Fruit fly (Drosophila melanogaster): Measurements from ENCODE around the gene Doc3.

Doc3 gene

dm6 chr3L:8978678-8979413 is 26.1 kb upstream of the Doc3 start:
- peak; percentile 44 for TF ChIP-seq OdsH (GFP tag; optimal IDR thresholded peaks at IDR 0.05)
- no peak for TF ChIP-seq br (GFP tag; optimal IDR thresholded peaks at IDR 0.05)
- no peak for TF ChIP-seq CG9705 (GFP tag; optimal IDR thresholded peaks at IDR 0.05)
- TF ChIP-seq ey (GFP tag; optimal IDR thresholded peaks at IDR 0.05): peak; percentile 55
- peak; percentile 13 for TF ChIP-seq HLH106 (tag; optimal IDR thresholded peaks at IDR 0.05)
- TF ChIP-seq dl (GFP tag; optimal IDR thresholded peaks at IDR 0.05; ENCODE audit: insufficient read depth in 1 of 2, partially characterized antibody in 2 of 2): no peak
- TF ChIP-seq fru (GFP tag; optimal IDR thresholded peaks at IDR 0.05): peak; percentile 8
- peak; percentile 68 for TF ChIP-seq psq (GFP tag; optimal IDR thresholded peaks at IDR 0.05)
- TF ChIP-seq brk (GFP tag; optimal IDR thresholded peaks at IDR 0.05): no peak
- TF ChIP-seq Rel (GFP tag; optimal IDR thresholded peaks at IDR 0.05): no peak
- no peak for TF ChIP-seq Rel (tag; optimal IDR thresholded peaks at IDR 0.05)
- no peak for TF ChIP-seq CrebA (GFP tag; optimal IDR thresholded peaks at IDR 0.05; ENCODE audit: borderline replicate concordance)
- no peak for TF ChIP-seq sage (GFP tag; optimal IDR thresholded peaks at IDR 0.05)
- TF ChIP-seq Dif (GFP tag; optimal IDR thresholded peaks at IDR 0.05; ENCODE audit: partially characterized antibody): peak; percentile 51
- peak; percentile 44 for TF ChIP-seq h (GFP tag; optimal IDR thresholded peaks at IDR 0.05)
- no peak for TF ChIP-seq Hnf4 (GFP tag; optimal IDR thresholded peaks at IDR 0.05)
- no peak for TF ChIP-seq Abd-B (GFP tag; optimal IDR thresholded peaks at IDR 0.05)
- TF ChIP-seq rgr (GFP tag; optimal IDR thresholded peaks at IDR 0.05): peak; percentile 46
- TF ChIP-seq usp (GFP tag; optimal IDR thresholded peaks at IDR 0.05): no peak
- TF ChIP-seq Hr78 (GFP tag; optimal IDR thresholded peaks at IDR 0.05): no peak
- no peak for TF ChIP-seq Myc (optimal IDR thresholded peaks at IDR 0.05)
- peak in 1 of 2 experiments; percentile 42 for TF ChIP-seq foxo (GFP tag; optimal IDR thresholded peaks at IDR 0.05)
- no peak for TF ChIP-seq Dfd (GFP tag; optimal IDR thresholded peaks at IDR 0.05)
- TF ChIP-seq dsf (GFP tag; optimal IDR thresholded peaks at IDR 0.05; ENCODE audit: borderline replicate concordance): no peak

- TF ChIP-seq dl (GFP tag; optimal IDR thresholded peaks at IDR 0.05; ENCODE audit: insufficient read depth in 1 of 2, partially characterized antibody in 2 of 2) (no peak), sage (GFP tag; optimal IDR thresholded peaks at IDR 0.05) (no peak), Hr83 (GFP tag; optimal IDR thresholded peaks at IDR 0.05; ENCODE audit: poor library complexity, severe bottlenecking) (no peak), HLH106 (tag; optimal IDR thresholded peaks at IDR 0.05) (no peak), Rel (GFP tag; optimal IDR thresholded peaks at IDR 0.05) (no peak), Rel (tag; optimal IDR thresholded peaks at IDR 0.05) (no peak), usp (GFP tag; optimal IDR thresholded peaks at IDR 0.05) (no peak), pan (optimal IDR thresholded peaks at IDR 0.05) (no peak), Sp1 (GFP tag; optimal IDR thresholded peaks at IDR 0.05) (no peak), Jra (GFP tag; optimal IDR thresholded peaks at IDR 0.05) (no peak), woc (GFP tag; optimal IDR thresholded peaks at IDR 0.05) (no peak), h (GFP tag; optimal IDR thresholded peaks at IDR 0.05) (no peak), CG32264 (GFP tag; optimal IDR thresholded peaks at IDR 0.05) (no peak), Myc (optimal IDR thresholded peaks at IDR 0.05) (no peak), Dif (GFP tag; optimal IDR thresholded peaks at IDR 0.05; ENCODE audit: partially characterized antibody) (no peak), ey (GFP tag; optimal IDR thresholded peaks at IDR 0.05) (no peak)
Measured at dm6 chr3L:8979780-8980179, 25.2 kb upstream of the Doc3 start, which contains the start of gene CG5644. CG5644 (minus strand) TSS chr3L:8979880.

dm6 chr3L:8981495-8981894 is 23.5 kb upstream of the Doc3 start, which contains the start of gene CG13314:
CG13314 (plus strand) TSS chr3L:8981795.
- TF ChIP-seq sv (GFP tag; optimal IDR thresholded peaks at IDR 0.05): no peak
- TF ChIP-seq Dfd (GFP tag; optimal IDR thresholded peaks at IDR 0.05): no peak
- no peak for TF ChIP-seq woc (GFP tag; optimal IDR thresholded peaks at IDR 0.05)
- TF ChIP-seq psq (GFP tag; optimal IDR thresholded peaks at IDR 0.05): no peak
- no peak for TF ChIP-seq Hr78 (GFP tag; optimal IDR thresholded peaks at IDR 0.05)
- TF ChIP-seq rgr (GFP tag; optimal IDR thresholded peaks at IDR 0.05): no peak

DNA sequence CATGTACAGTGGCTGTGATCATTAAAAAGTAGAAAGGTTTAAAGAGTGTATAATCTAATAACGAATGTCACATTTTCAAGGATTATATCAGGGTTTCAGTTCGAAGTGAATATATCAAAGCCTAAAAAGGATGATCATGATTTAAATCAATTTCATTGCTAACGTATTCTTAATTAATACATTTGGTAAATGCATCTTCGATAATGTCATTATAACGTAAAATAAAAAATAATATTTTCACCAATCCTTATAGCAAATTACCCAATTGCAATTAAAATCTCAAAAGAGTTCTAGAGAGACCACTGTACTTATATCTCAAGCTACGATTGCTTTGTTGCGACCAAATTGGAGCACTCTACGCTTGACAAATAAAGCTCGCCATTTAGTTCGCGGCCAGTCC is 23.0 kb upstream of the Doc3 start:
- peak; percentile 15 for TF ChIP-seq HLH106 (tag; optimal IDR thresholded peaks at IDR 0.05)
- peak; percentile 12 for TF ChIP-seq h (GFP tag; optimal IDR thresholded peaks at IDR 0.05)
- no peak for TF ChIP-seq Myc (optimal IDR thresholded peaks at IDR 0.05)
- peak in 1 of 2 experiments; percentile 26 for TF ChIP-seq foxo (GFP tag; optimal IDR thresholded peaks at IDR 0.05)
- no peak for TF ChIP-seq OdsH (GFP tag; optimal IDR thresholded peaks at IDR 0.05)
